Fruit fly (Drosophila melanogaster) whole organism, embryonic: Measurements from ENCODE around the gene Arp10.
A peak's percentile ranks its signal among the peaks of the same experiment; 100 is the strongest.

Experiments
- CG12391 ChIP-seq: fragments of 200-800 bp; sonication (Bioruptor generic); optimal IDR thresholded peaks from 3 replicates; lab custom pipeline; 2018; ENCODE audit warnings: missing biosample characterization, mild to moderate bottlenecking, missing genetic modification characterization, moderate library complexity
- CG12744 ChIP-seq: fragments of 200-800 bp; sonication (Bioruptor generic); optimal IDR thresholded peaks from 2 replicates; lab custom pipeline; 2016; ENCODE audit warnings: missing biosample characterization, missing genetic modification characterization
- CG13775 ChIP-seq: fragments of 200-800 bp; sonication (Bioruptor generic); optimal IDR thresholded peaks from 3 replicates; lab custom pipeline; 2017; ENCODE audit warnings: missing biosample characterization, mild to moderate bottlenecking, missing genetic modification characterization
- CG16813 ChIP-seq: fragments of 200-800 bp; sonication (Bioruptor generic); IDR thresholded peaks from 3 replicates; pipeline ENCODE4 v1.3.6; 2022; ENCODE audit warnings: missing biosample characterization, missing genetic modification characterization; ENCODE audit not compliant: partially characterized antibody
- CG30431 ChIP-seq: fragments of 200-800 bp; sonication (Bioruptor generic); optimal IDR thresholded peaks from 2 replicates; lab custom pipeline; 2017; ENCODE audit warnings: missing biosample characterization, missing genetic modification characterization
- CG32532 ChIP-seq: fragments of 200-800 bp; sonication (Bioruptor generic); IDR thresholded peaks from 2 replicates; pipeline ENCODE4 v1.3.6; 2022; ENCODE audit warnings: missing biosample characterization, missing genetic modification characterization
- CG32772 ChIP-seq: fragments of 200-800 bp; sonication (Bioruptor generic); IDR thresholded peaks from 2 replicates; pipeline ENCODE4 v1.3.6; 2022; ENCODE audit warnings: missing biosample characterization, missing genetic modification characterization
- CG42726 ChIP-seq: fragments of 200-800 bp; sonication (Bioruptor generic); IDR thresholded peaks from 2 replicates; pipeline ENCODE4 v1.3.6; 2022; ENCODE audit warnings: missing biosample characterization, missing genetic modification characterization; ENCODE audit not compliant: partially characterized antibody
- CG4404 ChIP-seq: fragments of 200-800 bp; sonication (Bioruptor generic); IDR thresholded peaks from 2 replicates; pipeline ENCODE4 v1.3.6; 2022; ENCODE audit warnings: missing biosample characterization, missing genetic modification characterization
- CG4617 ChIP-seq: fragments of 200-800 bp; sonication (Bioruptor generic); optimal IDR thresholded peaks from 3 replicates; lab custom pipeline; 2016; ENCODE audit warnings: missing biosample characterization, missing genetic modification characterization, borderline replicate concordance
- CG6791 ChIP-seq: fragments of 200-800 bp; sonication (Bioruptor generic); IDR thresholded peaks from 3 replicates; pipeline ENCODE4 v1.3.6; 2022; ENCODE audit warnings: missing biosample characterization, missing genetic modification characterization; ENCODE audit not compliant: partially characterized antibody
- CG7357 ChIP-seq: fragments of 200-800 bp; sonication (Bioruptor generic); IDR thresholded peaks from 3 replicates; pipeline ENCODE4 v1.3.6; 2022; ENCODE audit warnings: missing biosample characterization, missing genetic modification characterization
- CG9817 ChIP-seq: fragments of 200-800 bp; sonication (Bioruptor generic); optimal IDR thresholded peaks from 2 replicates; lab custom pipeline; 2018; ENCODE audit warnings: missing biosample characterization, mild to moderate bottlenecking, missing genetic modification characterization, moderate library complexity
- CG9932 ChIP-seq: fragments of 200-800 bp; sonication (Bioruptor generic); IDR thresholded peaks from 2 replicates; pipeline ENCODE4 v1.3.6; 2022; ENCODE audit warnings: missing biosample characterization, missing genetic modification characterization
- Chrac-16 ChIP-seq: fragments of 200-800 bp; sonication (Bioruptor generic); optimal IDR thresholded peaks from 3 replicates; lab custom pipeline; 2016; ENCODE audit warnings: missing biosample characterization, missing genetic modification characterization
- Dbx ChIP-seq: fragments of 200-800 bp; sonication (Bioruptor generic); IDR thresholded peaks from 3 replicates; pipeline ENCODE4 v1.3.6; 2022; ENCODE audit warnings: missing biosample characterization, missing genetic modification characterization
- Dll ChIP-seq: fragments of 200-800 bp; sonication (Bioruptor generic); IDR thresholded peaks from 4 replicates; pipeline ENCODE4 v1.3.6; 2022; ENCODE audit warnings: missing biosample characterization, missing genetic modification characterization; ENCODE audit not compliant: partially characterized antibody
- HLH4C ChIP-seq: fragments of 200-800 bp; sonication (Bioruptor generic); IDR thresholded peaks from 3 replicates; pipeline ENCODE4 v1.3.6; 2022; ENCODE audit warnings: missing biosample characterization, missing genetic modification characterization; ENCODE audit not compliant: partially characterized antibody
- Meics ChIP-seq: fragments of 200-800 bp; sonication (Bioruptor generic); optimal IDR thresholded peaks from 2 replicates; lab custom pipeline; 2017; ENCODE audit warnings: missing biosample characterization, mild to moderate bottlenecking, missing genetic modification characterization
- Opbp ChIP-seq: fragments of 200-800 bp; sonication (Bioruptor generic); IDR thresholded peaks from 3 replicates; pipeline ENCODE4 v1.3.6; 2022; ENCODE audit warnings: missing biosample characterization, missing genetic modification characterization; ENCODE audit not compliant: partially characterized antibody
- PHDP ChIP-seq: fragments of 200-800 bp; sonication (Bioruptor generic); optimal IDR thresholded peaks from 3 replicates; lab custom pipeline; 2018; ENCODE audit warnings: missing biosample characterization, mild to moderate bottlenecking, missing genetic modification characterization, moderate library complexity
- Ravus ChIP-seq: fragments of 200-800 bp; sonication (Bioruptor generic); IDR thresholded peaks from 2 replicates; pipeline ENCODE4 v1.3.6; 2022; ENCODE audit warnings: missing biosample characterization, missing genetic modification characterization
- Rfx ChIP-seq: fragments of 200-800 bp; sonication (Bioruptor generic); IDR thresholded peaks from 2 replicates; pipeline ENCODE4 v1.3.6; 2022; ENCODE audit warnings: missing biosample characterization, missing genetic modification characterization
- Taf1 ChIP-seq: fragments of 200-800 bp; sonication (Bioruptor generic); IDR thresholded peaks from 2 replicates; pipeline ENCODE4 v1.3.6; 2022; ENCODE audit warnings: missing biosample characterization, missing genetic modification characterization
- Xbp1 ChIP-seq: fragments of 200-800 bp; sonication (Bioruptor generic); optimal IDR thresholded peaks from 3 replicates; lab custom pipeline; 2016; ENCODE audit warnings: missing biosample characterization, mild to moderate bottlenecking, missing genetic modification characterization
- al ChIP-seq: fragments of 200-800 bp; sonication (Bioruptor generic); IDR thresholded peaks from 2 replicates; pipeline ENCODE4 v1.3.6; 2022; ENCODE audit warnings: missing biosample characterization, missing genetic modification characterization
- amos ChIP-seq: fragments of 200-800 bp; sonication (Bioruptor generic); IDR thresholded peaks from 2 replicates; pipeline ENCODE4 v1.3.6; 2022; ENCODE audit warnings: missing biosample characterization, missing genetic modification characterization; ENCODE audit not compliant: partially characterized antibody
- bab2 ChIP-seq: fragments of 200-800 bp; sonication (Bioruptor generic); optimal IDR thresholded peaks from 2 replicates; lab custom pipeline; 2016; ENCODE audit warnings: missing biosample characterization, missing genetic modification characterization
- chif ChIP-seq, 2 experiments: fragments of 200-800 bp; sonication (Bioruptor generic); optimal IDR thresholded peaks; 3 replicates each; lab custom pipeline; 2016; ENCODE audit warnings: missing biosample characterization in 2 of 2, missing genetic modification characterization in 2 of 2
- chm ChIP-seq: fragments of 200-800 bp; sonication (Bioruptor generic); IDR thresholded peaks from 2 replicates; pipeline ENCODE4 v1.3.6; 2022; ENCODE audit warnings: missing biosample characterization, missing genetic modification characterization
- ci ChIP-seq: fragments of 200-800 bp; sonication (Bioruptor generic); IDR thresholded peaks from 3 replicates; pipeline ENCODE4 v1.3.6; 2022; ENCODE audit warnings: missing biosample characterization, missing genetic modification characterization
- crc ChIP-seq: fragments of 200-800 bp; sonication (Bioruptor generic); optimal IDR thresholded peaks from 2 replicates; lab custom pipeline; 2016; ENCODE audit warnings: missing biosample characterization, missing genetic modification characterization
- fd102C ChIP-seq: fragments of 200-800 bp; sonication (Bioruptor generic); optimal IDR thresholded peaks from 2 replicates; lab custom pipeline; 2018; ENCODE audit warnings: missing biosample characterization, mild to moderate bottlenecking, missing genetic modification characterization, moderate library complexity
- grau ChIP-seq: fragments of 200-800 bp; optimal IDR thresholded peaks from 3 replicates; lab custom pipeline; 2019; ENCODE audit warnings: missing biosample characterization, mild to moderate bottlenecking, missing genetic modification characterization, moderate library complexity
- hkb ChIP-seq, 2 experiments: fragments of 200-800 bp in 1 of 2; fragments of >200 bp in 1 of 2; sonication (Bioruptor generic) in 1 of 2; IDR thresholded peaks in 1 of 2; optimal IDR thresholded peaks in 1 of 2; 2 replicates each; pipeline versions ENCODE4 v1.3.6 to Lab custom; 2017 to 2022; ENCODE audit warnings: missing biosample characterization in 1 of 2, missing genetic modification characterization in 1 of 2
- inv ChIP-seq: fragments of 200-800 bp; sonication (Bioruptor generic); IDR thresholded peaks from 2 replicates; pipeline ENCODE4 v1.3.6; 2022; ENCODE audit warnings: missing biosample characterization, missing genetic modification characterization; ENCODE audit not compliant: partially characterized antibody
- jumu ChIP-seq: fragments of 200-800 bp; sonication (Bioruptor generic); optimal IDR thresholded peaks from 3 replicates; lab custom pipeline; 2016; ENCODE audit warnings: missing biosample characterization, missing genetic modification characterization
- nerfin-2 ChIP-seq: fragments of 200-800 bp; sonication (Bioruptor generic); IDR thresholded peaks from 2 replicates; pipeline ENCODE4 v1.3.6; 2022; ENCODE audit warnings: missing biosample characterization, missing genetic modification characterization; ENCODE audit not compliant: partially characterized antibody
- nmo ChIP-seq: fragments of 200-800 bp; sonication (Bioruptor generic); optimal IDR thresholded peaks from 2 replicates; lab custom pipeline; 2018; ENCODE audit warnings: missing biosample characterization, mild to moderate bottlenecking, missing genetic modification characterization, moderate library complexity
- phol ChIP-seq: fragments of 200-800 bp; sonication (Bioruptor generic); optimal IDR thresholded peaks from 3 replicates; lab custom pipeline; 2018; ENCODE audit warnings: missing biosample characterization, mild to moderate bottlenecking, missing genetic modification characterization, moderate library complexity
- run ChIP-seq: fragments of 200-800 bp; sonication (Bioruptor generic); optimal IDR thresholded peaks from 3 replicates; lab custom pipeline; 2018; ENCODE audit warnings: missing biosample characterization, mild to moderate bottlenecking, missing genetic modification characterization
- sens ChIP-seq: fragments of 200-800 bp; sonication (Bioruptor generic); peaks from one replicate; lab custom pipeline; 2016; ENCODE audit warnings: missing biosample characterization, missing genetic modification characterization
- tin ChIP-seq: fragments of 200-800 bp; sonication (Bioruptor generic); optimal IDR thresholded peaks from 3 replicates; lab custom pipeline; 2016; ENCODE audit warnings: missing biosample characterization, missing genetic modification characterization
- tna ChIP-seq: fragments of 200-800 bp; sonication (Bioruptor generic); IDR thresholded peaks from 2 replicates; pipeline ENCODE4 v1.3.6; 2022; ENCODE audit warnings: missing biosample characterization, missing genetic modification characterization; ENCODE audit not compliant: partially characterized antibody
- toy ChIP-seq: fragments of 200-800 bp; sonication (Bioruptor generic); IDR thresholded peaks from 2 replicates; pipeline ENCODE4 v1.3.6; 2022; ENCODE audit warnings: missing biosample characterization, missing genetic modification characterization
- ttk ChIP-seq: fragments of 200-800 bp; sonication (Bioruptor generic); IDR thresholded peaks from 2 replicates; pipeline ENCODE4 v2.1.2; 2022; ENCODE audit warnings: missing biosample characterization, missing genetic modification characterization
- wdn ChIP-seq: fragments of 200-800 bp; sonication (Bioruptor generic); IDR thresholded peaks from 2 replicates; pipeline ENCODE4 v1.3.6; 2022; ENCODE audit warnings: missing biosample characterization, missing genetic modification characterization
- wor ChIP-seq: fragments of 200-800 bp; sonication (Bioruptor generic); IDR thresholded peaks from 2 replicates; pipeline ENCODE4 v1.3.6; 2022; ENCODE audit warnings: missing biosample characterization, missing genetic modification characterization
- zfh1 ChIP-seq: fragments of 200-800 bp; sonication (Bioruptor generic); IDR thresholded peaks from 3 replicates; pipeline ENCODE4 v1.3.6; 2022; ENCODE audit warnings: missing biosample characterization, missing genetic modification characterization

Arp10 gene

DNA sequence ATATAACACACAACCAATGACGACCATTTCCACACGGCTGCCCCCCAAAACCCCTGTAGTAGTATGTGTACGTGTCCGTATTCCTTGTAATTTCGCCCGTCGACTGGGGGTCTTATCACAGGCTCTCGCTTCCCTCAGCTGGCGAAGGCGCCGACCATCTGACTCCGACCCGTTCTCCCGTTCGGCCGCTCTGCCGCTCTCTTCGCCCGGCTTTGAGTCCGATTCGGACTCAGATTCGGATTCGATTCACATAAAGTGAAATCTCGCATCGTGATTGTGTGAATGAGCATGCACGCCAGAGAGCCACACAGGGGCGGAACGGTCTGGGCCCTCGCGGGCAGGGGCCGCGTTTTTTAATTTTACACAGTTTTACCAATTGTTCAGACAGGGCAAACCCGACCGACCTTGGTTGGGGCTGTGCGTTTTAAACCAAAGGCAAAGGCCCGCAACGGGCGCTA, 19.7 kb upstream of the Arp10 start (continued):
- TF ChIP-seq Opbp (GFP tag; lab: Robert Waterston, UW) (peak; percentile 81), CG4404 (GFP tag; lab: Robert Waterston, UW) (peak; percentile 55; the same call in 1 of the 2 replicates), sens (GFP tag; lab: Kevin White, UChicago) (peak; percentile 75), hkb (optimal IDR thresholded peaks at IDR 0.05; lab: Kevin White, UChicago) (no peak), hkb (GFP tag; IDR thresholded peaks at IDR 0.05; lab: Robert Waterston, UW) (peak; percentile 31; the same call in 1 of the 2 replicates), wor (GFP tag; lab: Robert Waterston, UW) (no peak), run (tag; lab: Kevin White, UChicago) (no peak), phol (peak; percentile 1), wdn (GFP tag; lab: Robert Waterston, UW) (peak; percentile 29; the same call in 1 of the 2 replicates), fd102C (GFP tag; lab: Kevin White, UChicago) (no peak), al (GFP tag; lab: Robert Waterston, UW) (peak; percentile 56), toy (0 out of 2 replicates have a peak, but pooled peaks have one; percentile 19), CG32532 (peak; percentile 78), grau (peak; percentile 35), ttk (GFP tag; lab: Robert Waterston, UW) (peak; percentile 41; the same call in 1 of the 2 replicates), CG9817 (tag; lab: Kevin White, UChicago) (peak; percentile 25), CG42726 (GFP tag; lab: Robert Waterston, UW) (peak; percentile 82), jumu (peak; percentile 27), nerfin-2 (GFP tag; lab: Robert Waterston, UW) (peak; percentile 54; the same call in 1 of the 2 replicates), nmo (GFP tag; lab: Kevin White, UChicago) (peak; percentile 5), CG12391 (tag; lab: Kevin White, UChicago) (peak; percentile 13), chm (peak; percentile 26; the same call in 1 of the 2 replicates), CG30431 (GFP tag; lab: Kevin White, UChicago) (no peak), inv (peak; percentile 67), CG7357 (GFP tag; lab: Robert Waterston, UW) (no peak), crc (no peak), CG16813 (peak; percentile 69), CG12744 (GFP tag; lab: Kevin White, UChicago) (peak; percentile 24), Meics (GFP tag; lab: Kevin White, UChicago) (peak; percentile 24), chif (GFP tag; optimal IDR thresholded peaks at IDR 0.05; lab: Kevin White, UChicago) (peak in 1 of 2 experiments; percentile 8), Xbp1 (GFP tag; lab: Kevin White, UChicago) (peak; percentile 31), PHDP (tag; lab: Kevin White, UChicago) (no peak), bab2 (GFP tag; lab: Kevin White, UChicago) (peak; percentile 22), Dll (GFP tag; lab: Robert Waterston, UW) (peak; percentile 35; the same call in 1 of the 4 replicates), Taf1 (no peak), Ravus (GFP tag; lab: Robert Waterston, UW) (no peak), CG4617 (GFP tag; lab: Kevin White, UChicago) (no peak), Rfx (peak; percentile 89), Chrac-16 (GFP tag; lab: Kevin White, UChicago) (peak; percentile 28), CG6791 (peak; percentile 71), ci (GFP tag; lab: Robert Waterston, UW) (peak; percentile 60), CG9932 (GFP tag; lab: Robert Waterston, UW) (peak; percentile 84), zfh1 (GFP tag; lab: Robert Waterston, UW) (peak; percentile 55; the same call in 2 of the 3 replicates), Dbx (GFP tag; lab: Robert Waterston, UW) (peak; percentile 64), tna (GFP tag; lab: Robert Waterston, UW) (peak; percentile 43; the same call in 1 of the 2 replicates), CG32772 (peak; percentile 53; the same call in 1 of the 2 replicates), tin (GFP tag; lab: Kevin White, UChicago) (peak; percentile 7), amos (GFP tag; lab: Robert Waterston, UW) (peak; percentile 70), CG13775 (GFP tag; lab: Kevin White, UChicago) (peak; percentile 18), HLH4C (GFP tag; lab: Robert Waterston, UW) (peak; percentile 57; the same call in 2 of the 3 replicates)
